Worm (Caenorhabditis elegans): Measurements from ENCODE around the gene C16B8.3.

Gene C16B8.3

ce11 chrX:3969353-3969752, 919 bp upstream of the C16B8.3 start (continued):
- TF ChIP-seq rcor-1 (GFP tag; IDR thresholded peaks at IDR 0.05) (peak; percentile 72), lin-35 (GFP tag; optimal IDR thresholded peaks at IDR 0.05) (no peak), ama-1 (optimal IDR thresholded peaks at IDR 0.05) (no peak), ama-1 (GFP tag; optimal IDR thresholded peaks at IDR 0.05) (peak in 1 of 2 experiments; percentile 75), F57C9.4 (tag; optimal IDR thresholded peaks at IDR 0.05) (no peak), sea-2 (GFP tag; IDR thresholded peaks at IDR 0.05) (0 out of 2 replicates have a peak, but pooled peaks have one; percentile 26), chd-7 (tag; optimal IDR thresholded peaks at IDR 0.05) (peak; percentile 9), hlh-12 (tag; optimal IDR thresholded peaks at IDR 0.05) (no peak), ztf-28 (GFP tag; IDR thresholded peaks at IDR 0.05) (0 out of 2 replicates have a peak, but pooled peaks have one; percentile 61), C06A6.2 (GFP tag; conservative IDR thresholded peaks at IDR 0.05) (0 out of 2 replicates have a peak, but pooled peaks have one; percentile 33), pbrm-1 (GFP tag; IDR thresholded peaks at IDR 0.05) (peak; percentile 59; the same call in 1 of the 2 replicates), tlf-1 (GFP tag; optimal IDR thresholded peaks at IDR 0.05) (no peak), dox-1 (GFP tag; IDR thresholded peaks at IDR 0.05) (no peak), Y56A3A.18 (GFP tag; IDR thresholded peaks at IDR 0.05) (peak; percentile 64; the same call in 1 of the 2 replicates), lir-1 (GFP tag; conservative IDR thresholded peaks at IDR 0.05) (peak; percentile 33; the same call in 1 of the 2 replicates), nhr-179 (tag; optimal IDR thresholded peaks at IDR 0.05) (no peak), aptf-3 (GFP tag; IDR thresholded peaks at IDR 0.05) (0 out of 2 replicates have a peak, but pooled peaks have one; percentile 31), ZK185.1 (tag; optimal IDR thresholded peaks at IDR 0.05; ENCODE audit: poor library complexity, severe bottlenecking) (peak; percentile 53), ztf-6 (GFP tag; IDR thresholded peaks at IDR 0.05) (0 out of 2 replicates have a peak, but pooled peaks have one; percentile 29), hmg-1.2 (GFP tag; IDR thresholded peaks at IDR 0.05) (peak; percentile 67), lin-26 (GFP tag; IDR thresholded peaks at IDR 0.05) (peak; percentile 78), nfyb-1 (GFP tag; IDR thresholded peaks at IDR 0.05) (peak; percentile 41; the same call in 1 of the 2 replicates), snpc-3.4 (tag; optimal IDR thresholded peaks at IDR 0.05) (peak; percentile 70), Y53G8AR.9 (GFP tag; conservative IDR thresholded peaks at IDR 0.05) (peak; percentile 76), attf-5 (GFP tag; optimal IDR thresholded peaks at IDR 0.05) (no peak), F55B11.4 (tag; optimal IDR thresholded peaks at IDR 0.05; ENCODE audit: borderline replicate concordance, insufficient read depth) (peak; percentile 8), repo-1 (tag; optimal IDR thresholded peaks at IDR 0.05) (no peak)

- TF ChIP-seq snpc-1.1 (tag; optimal IDR thresholded peaks at IDR 0.05; ENCODE audit: insufficient read depth) (no peak), bed-1 (GFP tag; IDR thresholded peaks at IDR 0.05) (no peak)
Measured at ce11 chrX:3966332-3966731, 2.1 kb downstream of the C16B8.3 start, which contains the start of gene C16B8.2. Gene C16B8.2, minus strand, starts transcription at chrX:3966432.

- TF ChIP-seq dpl-1 (GFP tag; optimal IDR thresholded peaks at IDR 0.05) (no peak), zfh-2 (GFP tag; conservative IDR thresholded peaks at IDR 0.05) (no peak), ceh-100 (GFP tag; IDR thresholded peaks at IDR 0.05) (no peak), T07F8.4 (tag; optimal IDR thresholded peaks at IDR 0.05) (no peak), hrde-1 (tag; optimal IDR thresholded peaks at IDR 0.05; ENCODE audit: borderline replicate concordance) (no peak), C06A6.2 (GFP tag; conservative IDR thresholded peaks at IDR 0.05) (no peak), Y53F4B.3 (GFP tag; IDR thresholded peaks at IDR 0.05) (no peak), Y53G8AR.9 (GFP tag; conservative IDR thresholded peaks at IDR 0.05) (no peak), athp-1 (tag; optimal IDR thresholded peaks at IDR 0.05) (no peak), madf-6 (GFP tag; IDR thresholded peaks at IDR 0.05) (no peak), F49E8.2 (tag; optimal IDR thresholded peaks at IDR 0.05; ENCODE audit: insufficient read depth) (no peak), ekl-4 (GFP tag; IDR thresholded peaks at IDR 0.05) (no peak)
Measured at ce11 chrX:3960345-3960744, 8.1 kb downstream of the C16B8.3 start.

All from whole organism, young adult.